Worm (Caenorhabditis elegans): ENCODE measurements around the gene let-413.

DNA sequence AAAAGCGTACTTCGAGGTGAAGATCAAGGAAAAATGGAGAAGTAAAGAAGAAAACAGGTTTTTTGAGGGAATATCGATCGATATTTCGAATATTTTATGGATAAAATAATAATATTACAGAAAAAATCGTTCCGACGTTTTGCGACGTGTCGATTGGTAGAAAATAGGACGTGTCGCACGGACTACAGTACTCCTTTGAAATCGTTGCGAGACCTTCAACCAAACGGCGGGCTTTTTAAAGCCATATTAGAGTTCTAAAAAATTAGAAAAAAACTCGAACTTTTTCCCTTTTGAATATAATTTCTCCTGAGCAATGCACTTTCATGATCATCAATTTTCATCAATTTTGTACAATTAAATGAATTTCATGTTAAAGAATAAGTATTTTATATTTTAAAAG is 32.5 kb upstream of the let-413 start, which contains the start of gene Y97E10AR.4:
- TF ChIP-seq sma-9 (GFP tag; optimal IDR thresholded peaks at IDR 0.05) (no peak), sma-9 (tag; optimal IDR thresholded peaks at IDR 0.05) (no peak), ztf-11 (tag; optimal IDR thresholded peaks at IDR 0.05) (no peak), egl-27 (tag; optimal IDR thresholded peaks at IDR 0.05) (no peak), ceh-82 (tag; optimal IDR thresholded peaks at IDR 0.05) (no peak), R02D3.7 (tag; optimal IDR thresholded peaks at IDR 0.05) (no peak), mab-5 (tag; optimal IDR thresholded peaks at IDR 0.05) (no peak), mdl-1 (tag; optimal IDR thresholded peaks at IDR 0.05) (no peak), F13H6.1 (tag; optimal IDR thresholded peaks at IDR 0.05) (no peak), snpc-4 (tag; optimal IDR thresholded peaks at IDR 0.05) (no peak)

Data from whole organism, L2 larva.